Fruit fly (Drosophila melanogaster) whole organism: ENCODE measurements around the gene CG10431.

Source experiments
- CG8478 ChIP-seq: fragments of >200 bp; optimal IDR thresholded peaks from 2 replicates; lab custom pipeline; 2018; ENCODE audit warnings: inconsistent platforms
- EcR ChIP-seq, 2 experiments: fragments of >200 bp; optimal IDR thresholded peaks; 2 replicates each; lab custom pipeline; 2017; ENCODE audit warnings: missing biosample characterization in 2 of 2, missing genetic modification characterization in 2 of 2, missing genetic modification reagents in 2 of 2
- psq ChIP-seq: fragments of >200 bp; optimal IDR thresholded peaks from 2 replicates; lab custom pipeline; 2017

- TF ChIP-seq CG8478 (lab: Kevin White, UChicago) (no peak), EcR (GFP tag; optimal IDR thresholded peaks at IDR 0.05; lab: Kevin White, UChicago) (no peak), psq (lab: Kevin White, UChicago) (no peak)
Measured at dm6 chr2L:18981947-18982579, 7.6 kb downstream of the CG10431 start.
